Worm (Caenorhabditis elegans) whole organism, L3 larva: ENCODE data around the gene C06G4.6.
A peak's percentile ranks its signal among the peaks of the same experiment; 100 is the strongest.

ENCODE experiments used
- R02D3.7 ChIP-seq: fragments of 150-350 bp; optimal IDR thresholded peaks from 2 replicates; lab custom pipeline; 2014; ENCODE audit warnings: missing biosample characterization, missing genetic modification characterization
- ZK546.5 ChIP-seq: sonication (generic microtip); optimal IDR thresholded peaks from 2 replicates; lab custom pipeline; 2017; ENCODE audit warnings: missing biosample characterization, missing genetic modification characterization
- aly-2 ChIP-seq: fragments of 150-350 bp; optimal IDR thresholded peaks from 2 replicates; lab custom pipeline; 2014; ENCODE audit warnings: missing biosample characterization, missing genetic modification characterization
- ama-1 ChIP-seq: fragments of 150-350 bp; optimal IDR thresholded peaks from 2 replicates; lab custom pipeline; 2018
- ceh-16 ChIP-seq: sonication (generic microtip); optimal IDR thresholded peaks from 2 replicates; lab custom pipeline; 2017; ENCODE audit warnings: missing biosample characterization, missing genetic modification characterization
- ceh-28 ChIP-seq: fragments of 150-350 bp; optimal IDR thresholded peaks from 2 replicates; lab custom pipeline; 2014; ENCODE audit warnings: missing biosample characterization, missing genetic modification reagents, missing genetic modification characterization
- ceh-82 ChIP-seq: fragments of 150-350 bp; optimal IDR thresholded peaks from 2 replicates; lab custom pipeline; 2014; ENCODE audit warnings: missing biosample characterization, missing genetic modification characterization
- ceh-9 ChIP-seq: sonication (generic microtip); optimal IDR thresholded peaks from 2 replicates; lab custom pipeline; 2018; ENCODE audit warnings: missing biosample characterization, missing genetic modification characterization
- daf-12 ChIP-seq: fragments of 150-350 bp; optimal IDR thresholded peaks from 2 replicates; lab custom pipeline; 2014; ENCODE audit warnings: missing biosample characterization, missing genetic modification reagents, missing genetic modification characterization
- egl-27 ChIP-seq: sonication (generic microtip); optimal IDR thresholded peaks from 4 replicates; lab custom pipeline; 2017; ENCODE audit warnings: missing biosample characterization, missing genetic modification reagents, missing genetic modification characterization
- egl-5 ChIP-seq: fragments of 150-350 bp; optimal IDR thresholded peaks from 2 replicates; lab custom pipeline; 2017; ENCODE audit warnings: missing biosample characterization, missing genetic modification reagents, missing genetic modification characterization, inconsistent platforms
- elt-1 ChIP-seq: fragments of 150-350 bp; optimal IDR thresholded peaks from 2 replicates; lab custom pipeline; 2014; ENCODE audit warnings: missing biosample characterization, missing genetic modification characterization
- elt-2 ChIP-seq: sonication (generic microtip); optimal IDR thresholded peaks from 2 replicates; lab custom pipeline; 2016; ENCODE audit warnings: missing genetic modification reagents, mild to moderate bottlenecking, missing genetic modification characterization, missing compliant biosample characterization
- elt-3 ChIP-seq, 3 experiments: fragments of 150-350 bp in 1 of 3; sonication (generic microtip) in 2 of 3; optimal IDR thresholded peaks; 2 replicates in 2 of 3; 4 replicates in 1 of 3; lab custom pipeline; 2014 to 2017; ENCODE audit warnings: missing biosample characterization in 3 of 3, missing genetic modification characterization in 3 of 3
- eor-1 ChIP-seq, 2 experiments: fragments of 150-350 bp; optimal IDR thresholded peaks; 2 replicates each; lab custom pipeline; 2014 to 2018; ENCODE audit warnings: missing biosample characterization in 2 of 2, missing genetic modification characterization in 2 of 2
- fkh-10 ChIP-seq: sonication (generic microtip); optimal IDR thresholded peaks from 2 replicates; lab custom pipeline; 2017; ENCODE audit warnings: missing biosample characterization, missing genetic modification reagents, missing genetic modification characterization
- fkh-2 ChIP-seq: fragments of 150-350 bp; optimal IDR thresholded peaks from 2 replicates; lab custom pipeline; 2014; ENCODE audit warnings: missing biosample characterization, missing genetic modification reagents, missing genetic modification characterization
- fos-1 ChIP-seq: fragments of 150-350 bp; optimal IDR thresholded peaks from 2 replicates; lab custom pipeline; 2014; ENCODE audit warnings: missing biosample characterization, missing genetic modification characterization
- hmg-11 ChIP-seq: sonication (generic microtip); optimal IDR thresholded peaks from 2 replicates; lab custom pipeline; 2016; ENCODE audit warnings: missing genetic modification characterization, missing compliant biosample characterization
- jun-1 ChIP-seq: fragments of 150-350 bp; optimal IDR thresholded peaks from 2 replicates; lab custom pipeline; 2014; ENCODE audit warnings: missing biosample characterization, missing genetic modification reagents, missing genetic modification characterization
- lin-15B ChIP-seq: fragments of 150-350 bp; optimal IDR thresholded peaks from 2 replicates; lab custom pipeline; 2014; ENCODE audit warnings: missing biosample characterization, missing genetic modification characterization
- lin-39 ChIP-seq: fragments of 150-350 bp; optimal IDR thresholded peaks from 2 replicates; lab custom pipeline; 2018; ENCODE audit warnings: missing biosample characterization, missing genetic modification reagents, missing genetic modification characterization
- lsy-12 ChIP-seq: sonication (generic microtip); optimal IDR thresholded peaks from 2 replicates; lab custom pipeline; 2016; ENCODE audit warnings: mild to moderate bottlenecking, missing genetic modification characterization, missing compliant biosample characterization
- mdl-1 ChIP-seq: fragments of 150-350 bp; optimal IDR thresholded peaks from 2 replicates; lab custom pipeline; 2014; ENCODE audit warnings: missing biosample characterization, missing genetic modification characterization
- mml-1 ChIP-seq: fragments of 150-350 bp; sonication (generic microtip); optimal IDR thresholded peaks from 3 replicates; lab custom pipeline; 2014; ENCODE audit warnings: missing biosample characterization, missing genetic modification characterization
- nfya-1 ChIP-seq: sonication (generic microtip); optimal IDR thresholded peaks from 2 replicates; lab custom pipeline; 2017; ENCODE audit warnings: missing genetic modification characterization, mild to moderate bottlenecking, missing compliant biosample characterization, antibody characterized with exemption, moderate library complexity; ENCODE audit not compliant: insufficient read depth
- nhr-11 ChIP-seq: fragments of 150-350 bp; optimal IDR thresholded peaks from 2 replicates; lab custom pipeline; 2014; ENCODE audit warnings: missing biosample characterization, missing genetic modification characterization
- nhr-12 ChIP-seq: fragments of 150-350 bp; optimal IDR thresholded peaks from 2 replicates; lab custom pipeline; 2014; ENCODE audit warnings: missing biosample characterization, missing genetic modification characterization
- nhr-23 ChIP-seq: fragments of 150-350 bp; optimal IDR thresholded peaks from 2 replicates; lab custom pipeline; 2014; ENCODE audit warnings: missing biosample characterization, missing genetic modification reagents, missing genetic modification characterization
- nhr-237 ChIP-seq: fragments of 150-350 bp; optimal IDR thresholded peaks from 2 replicates; lab custom pipeline; 2014; ENCODE audit warnings: missing biosample characterization, missing genetic modification characterization
- nhr-28 ChIP-seq: fragments of 150-350 bp; optimal IDR thresholded peaks from 2 replicates; lab custom pipeline; 2014; ENCODE audit warnings: missing biosample characterization, missing genetic modification characterization
- nhr-43 ChIP-seq: sonication (generic microtip); optimal IDR thresholded peaks from 2 replicates; lab custom pipeline; 2016; ENCODE audit warnings: mild to moderate bottlenecking, missing genetic modification characterization, missing compliant biosample characterization; ENCODE audit not compliant: poor library complexity, severe bottlenecking
- nhr-67 ChIP-seq: fragments of 150-350 bp; optimal IDR thresholded peaks from 2 replicates; lab custom pipeline; 2014; ENCODE audit warnings: missing biosample characterization, missing genetic modification characterization
- nhr-76 ChIP-seq: fragments of 150-350 bp; sonication (generic microtip); optimal IDR thresholded peaks from 5 replicates; lab custom pipeline; 2014; ENCODE audit warnings: missing biosample characterization, missing genetic modification characterization
- nhr-77 ChIP-seq: fragments of 150-350 bp; optimal IDR thresholded peaks from 2 replicates; lab custom pipeline; 2014; ENCODE audit warnings: missing biosample characterization, missing genetic modification characterization
- pha-4 ChIP-seq: fragments of 150-350 bp; optimal IDR thresholded peaks from 2 replicates; lab custom pipeline; 2014; ENCODE audit warnings: missing biosample characterization, missing genetic modification reagents, missing genetic modification characterization
- pqm-1 ChIP-seq: fragments of 150-350 bp; optimal IDR thresholded peaks from 2 replicates; lab custom pipeline; 2017; ENCODE audit warnings: missing biosample characterization, missing genetic modification characterization, inconsistent platforms
- sea-2 ChIP-seq: fragments of 150-350 bp; sonication (generic microtip); optimal IDR thresholded peaks from 4 replicates; lab custom pipeline; 2014; ENCODE audit warnings: missing biosample characterization, missing genetic modification reagents, missing genetic modification characterization
- skn-1 ChIP-seq: fragments of 150-350 bp; optimal IDR thresholded peaks from 2 replicates; lab custom pipeline; 2014; ENCODE audit warnings: missing biosample characterization, missing genetic modification characterization
- snpc-4 ChIP-seq: fragments of 150-350 bp; optimal IDR thresholded peaks from 2 replicates; lab custom pipeline; 2014; ENCODE audit warnings: missing biosample characterization, missing genetic modification characterization
- tbx-2 ChIP-seq: sonication (generic microtip); optimal IDR thresholded peaks from 2 replicates; lab custom pipeline; 2016; ENCODE audit warnings: mild to moderate bottlenecking, missing genetic modification characterization, missing compliant biosample characterization
- unc-39 ChIP-seq: sonication (generic microtip); optimal IDR thresholded peaks from 4 replicates; lab custom pipeline; 2017; ENCODE audit warnings: missing biosample characterization, missing genetic modification characterization
- unc-62 ChIP-seq: fragments of 150-350 bp; sonication (generic microtip); optimal IDR thresholded peaks from 4 replicates; lab custom pipeline; 2014; ENCODE audit warnings: missing biosample characterization, missing genetic modification reagents, missing genetic modification characterization
- zag-1 ChIP-seq: fragments of 150-350 bp; optimal IDR thresholded peaks from 2 replicates; lab custom pipeline; 2014; ENCODE audit warnings: missing biosample characterization, missing genetic modification characterization
- ztf-11 ChIP-seq: fragments of 150-350 bp; optimal IDR thresholded peaks from 2 replicates; lab custom pipeline; 2014; ENCODE audit warnings: missing biosample characterization, missing genetic modification characterization
- ztf-4 ChIP-seq: fragments of 150-350 bp; optimal IDR thresholded peaks from 2 replicates; lab custom pipeline; 2014; ENCODE audit warnings: missing biosample characterization, missing genetic modification characterization

Gene C06G4.6

ce11 chrIII:7972061-7972460, 32.1 kb upstream of the C06G4.6 start, which contains the start of gene F54H12.5:
Gene F54H12.5, minus strand, starts transcription at chrIII:7972161.
- TF ChIP-seq zag-1 (tag; lab: Kevin White, UChicago), result no peak
- TF ChIP-seq snpc-4 (tag; lab: Kevin White, UChicago), result no peak
- no peak for TF ChIP-seq sea-2
- no peak for TF ChIP-seq nhr-67 (tag; lab: Kevin White, UChicago)
- TF ChIP-seq fkh-2 (tag; lab: Kevin White, UChicago), result no peak
- TF ChIP-seq fos-1, result no peak
- TF ChIP-seq nfya-1 (tag; lab: Kevin White, UChicago), result no peak
- no peak for TF ChIP-seq nhr-43
- no peak for TF ChIP-seq ceh-16 (tag; lab: Kevin White, UChicago)
- no peak for TF ChIP-seq hmg-11 (tag; lab: Kevin White, UChicago)
- TF ChIP-seq, all 47 proteins: peak for 0

- TF ChIP-seq aly-2 (no peak), egl-5 (tag; lab: Kevin White, UChicago) (no peak), jun-1 (tag; lab: Kevin White, UChicago) (no peak), nfya-1 (tag; lab: Kevin White, UChicago) (no peak), fkh-2 (tag; lab: Kevin White, UChicago) (no peak), nhr-11 (tag; lab: Kevin White, UChicago) (no peak), zag-1 (tag; lab: Kevin White, UChicago) (no peak), fos-1 (no peak), egl-27 (tag; lab: Kevin White, UChicago) (no peak), skn-1 (tag; lab: Kevin White, UChicago) (no peak), hmg-11 (tag; lab: Kevin White, UChicago) (no peak), ama-1 (lab: Kevin White, UChicago) (no peak), nhr-67 (tag; lab: Kevin White, UChicago) (no peak), tbx-2 (tag; lab: Kevin White, UChicago) (no peak)
- TF ChIP-seq, all 47 proteins: peak for 0
These were observed 31.5 kb upstream of the C06G4.6 start for ce11 chrIII:7972687-7973086.

- TF ChIP-seq nhr-28 (tag; lab: Kevin White, UChicago) (no peak), elt-1 (peak; percentile 28), nhr-12 (tag; lab: Kevin White, UChicago) (no peak), ztf-11 (no peak), nhr-77 (no peak), nhr-43 (peak; percentile 89), elt-2 (peak; percentile 78), lsy-12 (tag; lab: Kevin White, UChicago) (peak; percentile 91), lin-15B (tag; lab: Kevin White, UChicago) (peak; percentile 95), sea-2 (no peak), elt-3 (tag; optimal IDR thresholded peaks at IDR 0.05; lab: Kevin White, UChicago) (no peak), fkh-2 (tag; lab: Kevin White, UChicago) (no peak), ceh-16 (tag; lab: Kevin White, UChicago) (no peak), egl-27 (tag; lab: Kevin White, UChicago) (no peak), fkh-10 (peak; percentile 54), unc-62 (GFP tag; lab: Kevin White, UChicago) (no peak), zag-1 (tag; lab: Kevin White, UChicago) (no peak), nhr-76 (tag; lab: Kevin White, UChicago) (no peak), pqm-1 (tag; lab: Kevin White, UChicago) (peak; percentile 82), ZK546.5 (tag; lab: Kevin White, UChicago) (no peak), tbx-2 (tag; lab: Kevin White, UChicago) (peak; percentile 72), fos-1 (no peak), daf-12 (no peak), snpc-4 (tag; lab: Kevin White, UChicago) (peak; percentile 85), pha-4 (peak; percentile 96), ceh-28 (peak; percentile 75), ceh-9 (tag; lab: Kevin White, UChicago) (no peak), nhr-11 (tag; lab: Kevin White, UChicago) (peak; percentile 36), skn-1 (tag; lab: Kevin White, UChicago) (peak; percentile 85), nhr-23 (tag; lab: Kevin White, UChicago) (peak; percentile 98), mdl-1 (tag; lab: Kevin White, UChicago) (peak; percentile 45), unc-39 (no peak), jun-1 (tag; lab: Kevin White, UChicago) (peak; percentile 89), egl-5 (tag; lab: Kevin White, UChicago) (peak; percentile 85), R02D3.7 (tag; lab: Kevin White, UChicago) (peak; percentile 85), nhr-237 (tag; lab: Kevin White, UChicago) (no peak), mml-1 (no peak), nhr-67 (tag; lab: Kevin White, UChicago) (no peak), hmg-11 (tag; lab: Kevin White, UChicago) (peak; percentile 92), ceh-82 (tag; lab: Kevin White, UChicago) (peak; percentile 73), eor-1 (tag; optimal IDR thresholded peaks at IDR 0.05; lab: Kevin White, UChicago) (no peak), nfya-1 (tag; lab: Kevin White, UChicago) (peak; percentile 92), ztf-4 (peak; percentile 11), lin-39 (tag; lab: Kevin White, UChicago) (peak; percentile 97)
These were observed 30.9 kb upstream of the C06G4.6 start, which contains the start of the genes eef-1B.1 and aco-2 for ce11 chrIII:7973201-7973767. Gene eef-1B.1, minus strand, starts transcription at chrIII:7973386. Gene aco-2, plus strand, starts transcription at chrIII:7973717.
